Fruit fly (Drosophila melanogaster) whole organism, embryonic: ENCODE data around the gene mRpS31.

Experiments used
- CG11456 ChIP-seq: fragments of 200-800 bp; sonication (Bioruptor generic); IDR thresholded peaks from 3 replicates; pipeline ENCODE4 v1.3.6; 2022; ENCODE audit warnings: missing biosample characterization, missing genetic modification characterization
- CG13775 ChIP-seq: fragments of 200-800 bp; sonication (Bioruptor generic); optimal IDR thresholded peaks from 3 replicates; lab custom pipeline; 2017; ENCODE audit warnings: missing biosample characterization, mild to moderate bottlenecking, missing genetic modification characterization
- CG1602 ChIP-seq: fragments of 200-800 bp; sonication (Bioruptor generic); optimal IDR thresholded peaks from 3 replicates; lab custom pipeline; 2016; ENCODE audit warnings: missing biosample characterization, missing genetic modification characterization
- CG32532 ChIP-seq: fragments of 200-800 bp; sonication (Bioruptor generic); IDR thresholded peaks from 2 replicates; pipeline ENCODE4 v1.3.6; 2022; ENCODE audit warnings: missing biosample characterization, missing genetic modification characterization
- CG6854 ChIP-seq: fragments of 200-800 bp; sonication (Bioruptor generic); optimal IDR thresholded peaks from 3 replicates; lab custom pipeline; 2017; ENCODE audit warnings: missing biosample characterization, mild to moderate bottlenecking, missing genetic modification characterization
- CG7928 ChIP-seq: fragments of 200-800 bp; sonication (Bioruptor generic); optimal IDR thresholded peaks from 2 replicates; lab custom pipeline; 2017; ENCODE audit warnings: missing biosample characterization, mild to moderate bottlenecking, missing genetic modification characterization
- E2f2 ChIP-seq: fragments of 200-800 bp; sonication (Bioruptor generic); IDR thresholded peaks from 2 replicates; pipeline ENCODE4 v1.3.6; 2022; ENCODE audit warnings: missing biosample characterization, missing genetic modification characterization
- Eip74EF ChIP-seq, 2 experiments: fragments of 200-800 bp in 1 of 2; fragments of >200 bp in 1 of 2; sonication (Bioruptor generic) in 1 of 2; optimal IDR thresholded peaks; 2 replicates each; lab custom pipeline; 2017 to 2019; ENCODE audit warnings: missing biosample characterization in 2 of 2, missing genetic modification characterization in 2 of 2, mild to moderate bottlenecking in 1 of 2, moderate library complexity in 1 of 2
- luna ChIP-seq: fragments of 200-800 bp; sonication (Bioruptor generic); optimal IDR thresholded peaks from 2 replicates; lab custom pipeline; 2016; ENCODE audit warnings: missing biosample characterization, missing genetic modification characterization
- nmo ChIP-seq: fragments of 200-800 bp; sonication (Bioruptor generic); optimal IDR thresholded peaks from 2 replicates; lab custom pipeline; 2018; ENCODE audit warnings: missing biosample characterization, mild to moderate bottlenecking, missing genetic modification characterization, moderate library complexity
- salm ChIP-seq: fragments of 200-800 bp; sonication (Bioruptor generic); optimal IDR thresholded peaks from 2 replicates; lab custom pipeline; 2018; ENCODE audit warnings: missing biosample characterization, mild to moderate bottlenecking, missing genetic modification characterization
- wek ChIP-seq: fragments of 200-800 bp; sonication (Bioruptor generic); optimal IDR thresholded peaks from 3 replicates; lab custom pipeline; 2018; ENCODE audit warnings: missing biosample characterization, mild to moderate bottlenecking, missing genetic modification characterization, moderate library complexity
- wor ChIP-seq: fragments of 200-800 bp; sonication (Bioruptor generic); IDR thresholded peaks from 2 replicates; pipeline ENCODE4 v1.3.6; 2022; ENCODE audit warnings: missing biosample characterization, missing genetic modification characterization

dm6 chr3L:16051719-16052122, 46.7 kb downstream of the mRpS31 start, which contains the start of gene Mbs:
- TF ChIP-seq salm (tag; lab: Kevin White, UChicago) (no peak), CG13775 (no peak), CG1602 (GFP tag; lab: Kevin White, UChicago) (no peak), luna (no peak), E2f2 (GFP tag; lab: Robert Waterston, UW) (peak; percentile 55), wor (GFP tag; lab: Robert Waterston, UW) (no peak), CG6854 (no peak), CG32532 (no peak), CG7928 (GFP tag; lab: Kevin White, UChicago) (no peak), Eip74EF (GFP tag; optimal IDR thresholded peaks at IDR 0.05; lab: Kevin White, UChicago) (no peak), nmo (no peak), wek (GFP tag; lab: Kevin White, UChicago) (no peak), CG11456 (GFP tag; lab: Robert Waterston, UW) (peak; percentile 52; the same call in 1 of the 3 replicates)
